Worm (Caenorhabditis elegans) whole organism, early embryonic: ENCODE data around the gene cln-3.1.

Source experiments
- B0310.2 ChIP-seq: sonication (generic microtip); optimal IDR thresholded peaks from 2 replicates; lab custom pipeline; 2016; ENCODE audit warnings: mild to moderate bottlenecking, missing genetic modification characterization, missing compliant biosample characterization
- F13C5.2 ChIP-seq: sonication (generic microtip); optimal IDR thresholded peaks from 2 replicates; lab custom pipeline; 2017; ENCODE audit warnings: mild to moderate bottlenecking, missing genetic modification characterization, inconsistent platforms, missing compliant biosample characterization
- aly-1 ChIP-seq: sonication (generic microtip); optimal IDR thresholded peaks from 2 replicates; lab custom pipeline; 2016; ENCODE audit warnings: missing genetic modification characterization, missing compliant biosample characterization
- ama-1 ChIP-seq: fragments of 150-350 bp; optimal IDR thresholded peaks from 2 replicates; lab custom pipeline; 2014
- ceh-13 ChIP-seq: fragments of 200-800 bp; sonication (Bioruptor generic); optimal IDR thresholded peaks from 2 replicates; lab custom pipeline; 2018; ENCODE audit warnings: mild to moderate bottlenecking, missing genetic modification characterization, missing compliant biosample characterization
- ceh-36 ChIP-seq: sonication (generic microtip); optimal IDR thresholded peaks from 2 replicates; lab custom pipeline; 2016; ENCODE audit warnings: missing genetic modification characterization, inconsistent platforms, missing compliant biosample characterization
- ets-7 ChIP-seq: sonication (generic microtip); optimal IDR thresholded peaks from 2 replicates; lab custom pipeline; 2016; ENCODE audit warnings: missing genotype, missing genetic modification characterization, missing compliant biosample characterization
- flt-1 ChIP-seq: fragments of 200-800 bp; sonication (Bioruptor generic); IDR thresholded peaks from 2 replicates; pipeline ENCODE4 v1.3.6; 2022; ENCODE audit warnings: missing genetic modification characterization, missing compliant biosample characterization
- hmbx-1 ChIP-seq: sonication (generic microtip); optimal IDR thresholded peaks from 2 replicates; lab custom pipeline; 2016; ENCODE audit warnings: mild to moderate bottlenecking, missing genetic modification characterization, missing compliant biosample characterization
- hmg-4 ChIP-seq: fragments of 200-800 bp; sonication (Bioruptor generic); optimal IDR thresholded peaks from 2 replicates; lab custom pipeline; 2018; ENCODE audit warnings: mild to moderate bottlenecking, missing genetic modification characterization, missing compliant biosample characterization
- hnd-1 ChIP-seq: sonication (generic microtip); optimal IDR thresholded peaks from 2 replicates; lab custom pipeline; 2016; ENCODE audit warnings: missing genetic modification characterization, missing compliant biosample characterization
- pes-1 ChIP-seq: fragments of 200-800 bp; sonication (Bioruptor generic); IDR thresholded peaks from 2 replicates; pipeline ENCODE4 v1.3.6; 2022; ENCODE audit warnings: missing genetic modification reagents, missing genetic modification characterization, missing compliant biosample characterization
- scrt-1 ChIP-seq: fragments of 200-800 bp; sonication (Bioruptor generic); IDR thresholded peaks from 2 replicates; pipeline ENCODE4 v1.3.6; 2022; ENCODE audit warnings: missing genetic modification characterization, missing compliant biosample characterization
- sea-1 ChIP-seq: fragments of 200-800 bp; sonication (Bioruptor generic); conservative IDR thresholded peaks from 2 replicates; pipeline ENCODE4 v1.3.6; 2022; ENCODE audit warnings: missing genetic modification characterization, missing compliant biosample characterization
- tbx-11 ChIP-seq: fragments of 200-800 bp; sonication (Bioruptor generic); IDR thresholded peaks from 2 replicates; pipeline ENCODE4 v1.3.6; 2022; ENCODE audit warnings: missing genetic modification characterization, missing compliant biosample characterization
- tbx-37 ChIP-seq: fragments of 200-800 bp; sonication (Bioruptor generic); conservative IDR thresholded peaks from 2 replicates; pipeline ENCODE4 v1.3.6; 2022; ENCODE audit warnings: missing genetic modification reagents, missing genetic modification characterization, missing compliant biosample characterization
- tra-4 ChIP-seq: sonication (generic microtip); optimal IDR thresholded peaks from 2 replicates; lab custom pipeline; 2017; ENCODE audit warnings: missing genetic modification characterization, missing compliant biosample characterization

The cln-3.1 gene

DNA sequence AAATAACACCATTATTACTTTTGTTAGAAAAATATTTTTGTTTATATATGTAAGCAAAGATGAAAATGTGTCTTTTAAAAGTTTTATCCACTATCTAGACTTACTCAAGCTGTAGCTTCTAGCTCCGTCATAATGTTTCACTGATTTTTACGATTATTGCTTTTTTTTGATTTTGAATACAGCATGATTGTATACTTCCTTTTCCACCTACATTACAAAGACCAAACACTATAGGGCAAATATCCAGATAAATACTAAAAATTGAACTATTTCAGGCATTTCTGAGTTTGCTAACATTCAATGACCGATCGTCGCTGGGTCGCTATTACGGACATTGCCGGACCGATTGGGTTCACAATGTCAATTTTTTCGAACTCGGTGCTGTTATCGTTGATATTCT, 1.2 kb upstream of the cln-3.1 start, which contains the start of gene str-116:
Gene str-116 (plus strand): TSS at position 301 of the 400 bp plus-strand sequence.
- TF ChIP-seq F13C5.2 (tag; lab: Kevin White, UChicago) (no peak), ets-7 (tag; lab: Kevin White, UChicago) (no peak), sea-1 (GFP tag; lab: Robert Waterston, UW) (no peak), B0310.2 (tag; lab: Kevin White, UChicago) (no peak), pes-1 (GFP tag; lab: Robert Waterston, UW) (no peak), hmg-4 (no peak), hnd-1 (tag; lab: Kevin White, UChicago) (no peak), flt-1 (GFP tag; lab: Robert Waterston, UW) (no peak), tbx-37 (no peak), aly-1 (tag; lab: Kevin White, UChicago) (no peak), ceh-13 (GFP tag; lab: Kevin White, UChicago) (no peak), hmbx-1 (tag; lab: Kevin White, UChicago) (no peak), ceh-36 (tag; lab: Kevin White, UChicago) (no peak), tbx-11 (GFP tag; lab: Robert Waterston, UW) (no peak), tra-4 (tag; lab: Kevin White, UChicago) (no peak), scrt-1 (GFP tag; lab: Robert Waterston, UW) (no peak), ama-1 (lab: Kevin White, UChicago) (no peak)

DNA sequence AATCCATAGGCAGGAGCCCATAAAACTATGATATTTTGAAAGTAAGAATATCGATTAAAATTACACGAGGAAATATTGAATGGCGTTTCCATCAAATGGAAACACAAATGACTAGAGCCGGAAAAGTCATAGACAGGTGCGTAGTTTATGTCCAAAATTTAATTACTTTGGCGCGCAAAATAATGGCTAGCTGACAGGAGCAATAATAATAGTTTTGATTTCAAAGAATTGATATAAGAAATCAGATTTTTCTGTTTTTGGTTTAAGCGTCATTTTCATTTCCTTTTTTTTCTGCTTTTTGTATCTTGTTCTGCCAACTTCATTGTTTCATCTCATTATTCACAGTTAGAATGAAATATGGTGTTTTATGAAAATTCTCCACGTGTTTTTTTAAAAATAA, 2.4 kb downstream of the cln-3.1 start, which contains the start of gene F07B10.4:
Gene F07B10.4 (minus strand): TSS at position 101 of the 400 bp plus-strand sequence.
- no peak for TF ChIP-seq scrt-1 (GFP tag; lab: Robert Waterston, UW)
- TF ChIP-seq ama-1 (lab: Kevin White, UChicago), result no peak
- TF ChIP-seq tra-4 (tag; lab: Kevin White, UChicago), result no peak
- no peak for TF ChIP-seq pes-1 (GFP tag; lab: Robert Waterston, UW)
- no peak for TF ChIP-seq F13C5.2 (tag; lab: Kevin White, UChicago)
- TF ChIP-seq hmbx-1 (tag; lab: Kevin White, UChicago), result no peak
- no peak for TF ChIP-seq flt-1 (GFP tag; lab: Robert Waterston, UW)
- no peak for TF ChIP-seq tbx-11 (GFP tag; lab: Robert Waterston, UW)
- no peak for TF ChIP-seq B0310.2 (tag; lab: Kevin White, UChicago)
- TF ChIP-seq hmg-4, result no peak
- no peak for TF ChIP-seq sea-1 (GFP tag; lab: Robert Waterston, UW)
- TF ChIP-seq tbx-37, result no peak
- no peak for TF ChIP-seq aly-1 (tag; lab: Kevin White, UChicago)
- TF ChIP-seq ets-7 (tag; lab: Kevin White, UChicago), result no peak
- TF ChIP-seq hnd-1 (tag; lab: Kevin White, UChicago), result no peak
- TF ChIP-seq ceh-13 (GFP tag; lab: Kevin White, UChicago), result no peak

- no peak for TF ChIP-seq hmg-4
- TF ChIP-seq ceh-13 (GFP tag; lab: Kevin White, UChicago), result no peak
- no peak for TF ChIP-seq aly-1 (tag; lab: Kevin White, UChicago)
- TF ChIP-seq ama-1 (lab: Kevin White, UChicago), result no peak
- no peak for TF ChIP-seq tbx-37
Observed at ce11 chrV:11260622-11261021, 4.8 kb downstream of the cln-3.1 start, which contains the start of gene F07B10.7. Gene F07B10.7 (minus strand): TSS chrV:11260722.

DNA sequence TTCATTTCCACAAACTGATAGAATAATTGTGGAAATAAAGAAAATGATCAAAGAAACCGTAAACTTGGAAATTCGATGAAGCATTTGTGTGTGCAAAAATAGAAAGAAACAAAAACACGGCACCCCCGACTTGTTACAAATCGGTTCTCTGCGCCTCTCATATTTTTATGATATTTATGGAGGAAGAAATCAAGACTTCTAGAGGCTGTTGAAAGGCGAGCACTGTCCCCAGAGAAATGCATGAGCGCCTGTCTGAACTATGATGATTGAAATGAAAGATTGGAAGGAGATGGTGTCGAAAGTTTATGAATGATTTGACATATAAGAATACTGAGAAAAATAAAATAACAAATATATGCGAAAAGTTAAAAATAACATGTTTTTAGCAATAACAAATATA, 6.6 kb downstream of the cln-3.1 start, which contains the start of gene lgc-36:
Gene lgc-36 (minus strand): TSS at position 101 of the 400 bp plus-strand sequence.
- TF ChIP-seq ama-1 (lab: Kevin White, UChicago), result no peak
- TF ChIP-seq ceh-36 (tag; lab: Kevin White, UChicago), result no peak
- TF ChIP-seq scrt-1 (GFP tag; lab: Robert Waterston, UW), result no peak
- TF ChIP-seq B0310.2 (tag; lab: Kevin White, UChicago), result no peak
- no peak for TF ChIP-seq hmbx-1 (tag; lab: Kevin White, UChicago)
- TF ChIP-seq hnd-1 (tag; lab: Kevin White, UChicago), result no peak
- TF ChIP-seq hmg-4, result no peak
- no peak for TF ChIP-seq pes-1 (GFP tag; lab: Robert Waterston, UW)
- TF ChIP-seq ceh-13 (GFP tag; lab: Kevin White, UChicago), result no peak
- no peak for TF ChIP-seq flt-1 (GFP tag; lab: Robert Waterston, UW)
- TF ChIP-seq tbx-37, result no peak
- TF ChIP-seq ets-7 (tag; lab: Kevin White, UChicago), result no peak
- TF ChIP-seq sea-1 (GFP tag; lab: Robert Waterston, UW), result no peak
- no peak for TF ChIP-seq tbx-11 (GFP tag; lab: Robert Waterston, UW)
- TF ChIP-seq aly-1 (tag; lab: Kevin White, UChicago), result no peak
- TF ChIP-seq F13C5.2 (tag; lab: Kevin White, UChicago), result no peak
- TF ChIP-seq tra-4 (tag; lab: Kevin White, UChicago), result no peak

DNA sequence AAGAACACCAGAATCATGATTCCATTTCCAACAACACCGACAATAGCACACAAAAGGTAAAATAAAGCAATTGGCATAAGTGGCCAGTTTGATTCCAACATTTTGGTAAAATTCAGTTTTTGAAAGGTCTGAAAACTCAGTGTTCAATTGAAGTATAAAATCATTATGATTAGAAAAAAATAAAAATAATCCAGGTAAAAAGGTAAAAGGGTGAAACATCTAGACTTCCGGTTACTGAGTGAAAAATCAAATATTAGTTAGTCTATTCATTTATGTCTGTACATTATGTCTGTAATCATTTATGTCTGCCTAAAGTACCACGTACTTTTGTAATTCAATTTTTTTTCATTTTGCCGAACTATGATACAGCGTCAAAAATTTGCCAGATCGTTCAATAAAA, 10.5 kb downstream of the cln-3.1 start, which contains the start of gene srsx-31:
Gene srsx-31 (minus strand): TSS at position 101 of the 400 bp plus-strand sequence.
- no peak for TF ChIP-seq hmg-4
- no peak for TF ChIP-seq F13C5.2 (tag; lab: Kevin White, UChicago)
- no peak for TF ChIP-seq aly-1 (tag; lab: Kevin White, UChicago)
- no peak for TF ChIP-seq ama-1 (lab: Kevin White, UChicago)
- TF ChIP-seq scrt-1 (GFP tag; lab: Robert Waterston, UW), result no peak
- TF ChIP-seq hnd-1 (tag; lab: Kevin White, UChicago), result no peak
- no peak for TF ChIP-seq B0310.2 (tag; lab: Kevin White, UChicago)

DNA sequence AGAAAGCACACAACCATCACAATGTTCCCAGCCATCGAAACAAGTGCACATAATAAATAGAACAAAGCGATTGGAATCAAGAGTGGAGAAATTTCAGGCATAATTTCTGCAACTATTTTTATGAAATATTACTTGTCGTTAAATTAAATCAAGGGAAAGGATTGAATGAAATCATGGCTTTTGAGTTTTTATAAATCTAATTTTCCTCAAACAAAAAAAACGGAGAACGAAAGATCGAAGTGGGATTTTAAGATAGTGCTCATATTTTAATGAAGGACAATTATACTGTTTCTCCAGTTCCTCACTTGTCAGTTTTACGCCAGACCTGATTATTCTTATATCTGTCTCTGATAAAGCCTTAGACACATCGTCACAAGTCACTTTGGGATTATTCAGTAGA, 13.0 kb downstream of the cln-3.1 start, which contains the start of gene srsx-33:
Gene srsx-33 (minus strand): TSS at position 101 of the 400 bp plus-strand sequence.
- no peak for TF ChIP-seq ets-7 (tag; lab: Kevin White, UChicago)
- no peak for TF ChIP-seq hmbx-1 (tag; lab: Kevin White, UChicago)
- no peak for TF ChIP-seq aly-1 (tag; lab: Kevin White, UChicago)
- no peak for TF ChIP-seq scrt-1 (GFP tag; lab: Robert Waterston, UW)
- TF ChIP-seq hnd-1 (tag; lab: Kevin White, UChicago), result no peak
- TF ChIP-seq ceh-36 (tag; lab: Kevin White, UChicago), result no peak
- no peak for TF ChIP-seq sea-1 (GFP tag; lab: Robert Waterston, UW)
- TF ChIP-seq tbx-37, result no peak
- TF ChIP-seq ama-1 (lab: Kevin White, UChicago), result no peak
- no peak for TF ChIP-seq hmg-4
- TF ChIP-seq tra-4 (tag; lab: Kevin White, UChicago), result no peak
- TF ChIP-seq ceh-13 (GFP tag; lab: Kevin White, UChicago), result no peak
- no peak for TF ChIP-seq B0310.2 (tag; lab: Kevin White, UChicago)
- no peak for TF ChIP-seq tbx-11 (GFP tag; lab: Robert Waterston, UW)
- no peak for TF ChIP-seq pes-1 (GFP tag; lab: Robert Waterston, UW)
- TF ChIP-seq flt-1 (GFP tag; lab: Robert Waterston, UW), result no peak
- TF ChIP-seq F13C5.2 (tag; lab: Kevin White, UChicago), result no peak
